Worm (Caenorhabditis elegans): Measurements from ENCODE around the gene Y1A5A.1.

Y1A5A.1 gene

DNA sequence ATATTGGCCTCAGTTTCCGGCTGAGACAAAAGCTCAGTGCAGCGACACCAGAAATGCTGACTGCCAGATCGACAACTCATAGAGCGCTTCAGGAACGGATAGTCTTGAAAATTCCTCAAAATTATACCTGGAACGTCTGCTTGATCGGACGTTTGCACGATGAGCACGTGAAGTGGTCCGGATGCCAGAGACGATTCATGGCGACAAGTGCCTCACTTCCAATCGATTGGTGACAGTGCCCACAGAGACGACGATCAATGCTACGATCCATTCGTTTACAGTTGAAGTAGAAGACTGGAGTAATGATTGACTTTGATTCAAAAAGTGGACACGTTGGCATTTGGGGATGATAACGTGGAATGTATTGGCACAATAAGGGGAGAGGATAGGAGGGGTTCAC is at the start of gene Y1A5A.1:
Gene Y1A5A.1, minus strand, starts transcription at position 294 of the 400 bp plus-strand sequence.
- TF ChIP-seq unc-62 (GFP tag; optimal IDR thresholded peaks at IDR 0.05 in 1 of 2): peak in 1 of 2 experiments; percentile 93
- no peak for TF ChIP-seq unc-62 (tag; optimal IDR thresholded peaks at IDR 0.05)
- no peak for TF ChIP-seq pqm-1 (tag; optimal IDR thresholded peaks at IDR 0.05)

DNA sequence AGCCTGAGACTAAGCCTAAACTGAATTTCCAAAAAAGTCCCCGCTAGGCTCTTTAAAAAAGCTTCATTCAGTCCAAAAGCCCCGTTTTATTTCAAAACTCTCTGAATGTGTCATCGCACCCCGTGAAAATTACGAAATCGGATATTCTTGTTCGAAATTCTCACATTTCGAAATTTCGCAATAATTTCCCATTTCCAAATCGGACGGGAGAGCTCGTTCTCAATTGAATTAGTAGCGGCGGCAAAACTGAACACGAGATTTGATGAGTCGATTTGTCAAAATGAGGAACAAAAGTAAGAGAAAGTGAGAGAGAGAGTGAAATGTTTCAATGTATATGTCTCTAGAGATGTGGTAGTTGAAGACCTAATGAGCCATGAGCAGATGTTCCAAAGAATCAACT is 48.5 kb upstream of the Y1A5A.1 start:
- peak in 1 of 2 experiments; percentile 23 for TF ChIP-seq lsy-2 (tag; optimal IDR thresholded peaks at IDR 0.05)
- TF ChIP-seq F37D6.2 (tag; optimal IDR thresholded peaks at IDR 0.05): no peak

DNA sequence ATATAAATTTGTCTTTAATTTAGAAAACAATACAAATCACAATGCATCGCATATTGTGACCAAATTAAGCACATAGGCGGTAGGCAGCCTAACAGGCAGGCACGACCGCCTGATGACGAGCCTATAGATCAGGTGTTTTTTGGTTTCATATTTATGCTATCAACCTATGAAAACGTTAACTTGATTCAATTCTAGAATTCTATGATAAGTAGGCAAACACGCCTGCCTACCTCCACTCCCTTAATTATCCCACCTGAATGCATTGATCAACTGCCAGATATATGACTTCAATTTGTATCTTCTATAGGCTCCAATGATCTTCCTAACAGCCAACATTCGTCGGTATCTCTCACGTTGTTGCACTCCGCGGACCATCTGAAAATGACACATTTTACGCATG is 44.4 kb upstream of the Y1A5A.1 start:
- TF ChIP-seq R02D3.7 (tag; optimal IDR thresholded peaks at IDR 0.05) (no peak), unc-130 (GFP tag; optimal IDR thresholded peaks at IDR 0.05) (no peak), ceh-62 (tag; optimal IDR thresholded peaks at IDR 0.05) (no peak), madf-5 (GFP tag; IDR thresholded peaks at IDR 0.05) (no peak), duxl-1 (tag; optimal IDR thresholded peaks at IDR 0.05; ENCODE audit: poor library complexity) (no peak), mxl-2 (GFP tag; conservative IDR thresholded peaks at IDR 0.05) (no peak), mes-2 (tag; optimal IDR thresholded peaks at IDR 0.05; ENCODE audit: poor library complexity, severe bottlenecking) (no peak), unc-62 (GFP tag; optimal IDR thresholded peaks at IDR 0.05 in 1 of 2) (peak in 1 of 2 experiments; percentile 79), unc-62 (tag; optimal IDR thresholded peaks at IDR 0.05) (no peak)

DNA sequence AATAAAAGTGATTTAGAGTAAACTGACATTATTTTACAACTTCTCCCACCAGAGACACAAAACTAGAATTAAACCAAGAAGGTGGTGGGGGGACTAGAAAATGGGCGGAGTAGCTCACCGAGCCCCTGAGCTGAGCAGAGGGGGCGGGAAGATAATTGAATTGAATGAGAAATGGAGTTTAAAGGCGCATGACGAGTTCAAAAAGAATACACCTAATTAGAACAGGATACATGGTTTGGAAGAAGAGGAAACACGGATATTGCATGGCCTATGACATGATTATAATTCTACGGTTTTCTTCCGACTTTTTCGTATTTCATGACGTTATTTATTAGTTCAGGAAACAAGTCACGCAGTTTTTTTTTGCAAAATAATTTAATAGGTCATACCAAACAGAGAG is 41.6 kb upstream of the Y1A5A.1 start, which contains the start of gene T02C12.5:
Gene T02C12.5, minus strand, starts transcription at position 101 of the 400 bp plus-strand sequence.
- TF ChIP-seq nhr-25 (tag; optimal IDR thresholded peaks at IDR 0.05; ENCODE audit: borderline replicate concordance, insufficient read depth) (no peak), F44E2.7 (GFP tag; IDR thresholded peaks at IDR 0.05) (no peak), mxl-2 (GFP tag; conservative IDR thresholded peaks at IDR 0.05) (no peak), unc-62 (GFP tag; optimal IDR thresholded peaks at IDR 0.05 in 1 of 2) (no peak), unc-62 (tag; optimal IDR thresholded peaks at IDR 0.05) (no peak), D1046.2 (GFP tag; IDR thresholded peaks at IDR 0.05) (no peak), ceh-28 (tag; optimal IDR thresholded peaks at IDR 0.05) (no peak), php-3 (GFP tag; IDR thresholded peaks at IDR 0.05) (no peak), R02D3.7 (tag; optimal IDR thresholded peaks at IDR 0.05) (no peak), lim-7 (GFP tag; IDR thresholded peaks at IDR 0.05) (no peak), hlh-30 (tag; optimal IDR thresholded peaks at IDR 0.05; ENCODE audit: insufficient read depth) (no peak), egl-43 (GFP tag; IDR thresholded peaks at IDR 0.05) (no peak), snpc-1.2 (GFP tag; IDR thresholded peaks at IDR 0.05) (no peak), nhr-76 (tag; optimal IDR thresholded peaks at IDR 0.05) (no peak), nhr-28 (tag; optimal IDR thresholded peaks at IDR 0.05) (no peak), ztf-11 (tag; optimal IDR thresholded peaks at IDR 0.05) (no peak), aha-1 (tag) (no peak), Y75B8A.6 (GFP tag; IDR thresholded peaks at IDR 0.05) (no peak), dmd-8 (GFP tag; IDR thresholded peaks at IDR 0.05) (no peak)

DNA sequence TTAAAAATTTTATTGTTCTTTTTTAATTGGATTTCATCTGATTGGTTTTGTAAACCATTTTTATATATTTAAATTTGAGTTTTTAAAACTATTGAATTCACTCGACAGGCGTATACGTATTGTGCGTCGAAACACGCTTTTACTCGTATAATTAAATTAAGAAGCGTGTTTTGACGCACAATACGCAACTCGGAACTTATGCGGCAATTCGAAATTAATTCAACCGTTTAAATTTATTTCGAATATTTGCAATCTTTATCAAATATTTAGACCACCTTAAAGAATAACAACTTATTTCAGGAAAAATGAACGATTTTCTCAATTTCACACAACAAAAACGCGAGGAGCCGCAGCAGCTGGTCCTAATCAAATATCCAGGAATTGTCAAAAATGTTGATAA is 35.4 kb upstream of the Y1A5A.1 start, which contains the start of gene tftc-5:
Gene tftc-5, plus strand, starts transcription at position 301 of the 400 bp plus-strand sequence.
- TF ChIP-seq aha-1 (tag) (peak; percentile 62), daf-19 (GFP tag; conservative IDR thresholded peaks at IDR 0.05) (no peak)

DNA sequence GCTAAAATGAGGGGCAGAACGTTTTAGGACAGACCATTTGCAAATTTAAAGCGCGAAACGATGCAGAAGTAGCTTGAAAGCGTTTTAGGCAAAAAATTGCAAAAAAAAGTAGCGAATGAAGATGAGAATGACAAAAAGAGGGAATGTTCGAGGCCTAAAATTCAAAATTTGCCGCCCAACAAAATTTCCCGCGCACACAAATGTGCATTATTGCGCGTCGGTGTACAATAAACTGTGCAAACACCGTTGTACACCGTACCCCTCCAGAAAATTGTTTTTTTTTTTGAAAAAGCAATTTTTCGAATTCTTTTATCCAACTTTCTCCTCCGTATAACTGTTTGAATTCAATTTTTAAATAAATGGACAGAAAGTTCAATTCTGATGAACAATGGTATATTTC is 33.3 kb upstream of the Y1A5A.1 start, which contains the start of gene snpc-3.4:
Gene snpc-3.4, plus strand, starts transcription at position 237 of the 400 bp plus-strand sequence.
- TF ChIP-seq lsy-2 (tag; optimal IDR thresholded peaks at IDR 0.05) (peak; percentile 83 to 98), lin-1 (GFP tag; IDR thresholded peaks at IDR 0.05) (peak; percentile 15; the same call in 1 of the 2 replicates), arid-1 (GFP tag; conservative IDR thresholded peaks at IDR 0.05) (no peak), sdz-12 (GFP tag; optimal IDR thresholded peaks at IDR 0.05) (no peak), ztf-11 (tag; optimal IDR thresholded peaks at IDR 0.05) (no peak), ctbp-1 (GFP tag; IDR thresholded peaks at IDR 0.05) (0 out of 2 replicates have a peak, but pooled peaks have one; percentile 48), attf-4 (tag; optimal IDR thresholded peaks at IDR 0.05) (no peak), madf-5 (GFP tag; IDR thresholded peaks at IDR 0.05) (no peak), php-3 (GFP tag; IDR thresholded peaks at IDR 0.05) (no peak), ztf-7 (tag; optimal IDR thresholded peaks at IDR 0.05) (peak; percentile 12), F49E8.2 (tag; optimal IDR thresholded peaks at IDR 0.05; ENCODE audit: borderline replicate concordance) (peak; percentile 36), pha-4 (GFP tag; IDR thresholded peaks at IDR 0.05) (no peak), pha-4 (tag; optimal IDR thresholded peaks at IDR 0.05) (peak; percentile 36), hlh-30 (tag; optimal IDR thresholded peaks at IDR 0.05; ENCODE audit: insufficient read depth) (peak; percentile 60), mxl-3 (GFP tag; optimal IDR thresholded peaks at IDR 0.05) (peak; percentile 2), nhr-48 (tag; optimal IDR thresholded peaks at IDR 0.05) (no peak), Y5F2A.4 (GFP tag; optimal IDR thresholded peaks at IDR 0.05) (no peak), unc-130 (GFP tag; optimal IDR thresholded peaks at IDR 0.05) (peak; percentile 83), daf-16 (GFP tag; optimal IDR thresholded peaks at IDR 0.05) (no peak), daf-16 (tag; optimal IDR thresholded peaks at IDR 0.05) (no peak)
